Fruit fly (Drosophila melanogaster): ENCODE data around the gene Kaz-m1.

The Kaz-m1 gene

dm6 chr3R:26007298-26007697 is 7.2 kb upstream of the Kaz-m1 start:
- TF ChIP-seq usp (GFP tag; optimal IDR thresholded peaks at IDR 0.05) = no peak
- TF ChIP-seq CrebA (GFP tag; optimal IDR thresholded peaks at IDR 0.05; ENCODE audit: borderline replicate concordance) = no peak
- no peak for TF ChIP-seq pan (optimal IDR thresholded peaks at IDR 0.05)
- no peak for TF ChIP-seq CG9705 (GFP tag; optimal IDR thresholded peaks at IDR 0.05)
- no peak for TF ChIP-seq sv (GFP tag; optimal IDR thresholded peaks at IDR 0.05)
- TF ChIP-seq dsf (GFP tag; optimal IDR thresholded peaks at IDR 0.05; ENCODE audit: borderline replicate concordance) = no peak
- no peak for TF ChIP-seq lola (GFP tag; optimal IDR thresholded peaks at IDR 0.05)
- TF ChIP-seq dmrt93B (GFP tag; optimal IDR thresholded peaks at IDR 0.05) = no peak
- no peak for TF ChIP-seq dl (GFP tag; optimal IDR thresholded peaks at IDR 0.05; ENCODE audit: insufficient read depth in 1 of 2, partially characterized antibody in 2 of 2)

dm6 chr3R:26007964-26008868 is 6.3 kb upstream of the Kaz-m1 start:
- TF ChIP-seq N (GFP tag; optimal IDR thresholded peaks at IDR 0.05) (no peak), Abd-B (GFP tag; optimal IDR thresholded peaks at IDR 0.05) (no peak), ey (GFP tag; optimal IDR thresholded peaks at IDR 0.05) (peak; percentile 20), tai (GFP tag; optimal IDR thresholded peaks at IDR 0.05) (no peak), CrebA (GFP tag; optimal IDR thresholded peaks at IDR 0.05; ENCODE audit: borderline replicate concordance) (no peak), dmrt93B (GFP tag; optimal IDR thresholded peaks at IDR 0.05) (no peak), GATAd (GFP tag; optimal IDR thresholded peaks at IDR 0.05) (no peak), psq (GFP tag; optimal IDR thresholded peaks at IDR 0.05) (no peak), Jra (GFP tag; optimal IDR thresholded peaks at IDR 0.05) (no peak), OdsH (GFP tag; optimal IDR thresholded peaks at IDR 0.05) (no peak), brk (GFP tag; optimal IDR thresholded peaks at IDR 0.05) (peak; percentile 10), Vsx2 (GFP tag; optimal IDR thresholded peaks at IDR 0.05; ENCODE audit: partially characterized antibody) (no peak), CG32264 (GFP tag; optimal IDR thresholded peaks at IDR 0.05) (no peak), rgr (GFP tag; optimal IDR thresholded peaks at IDR 0.05) (no peak), Myc (optimal IDR thresholded peaks at IDR 0.05) (no peak), Dif (GFP tag; optimal IDR thresholded peaks at IDR 0.05; ENCODE audit: partially characterized antibody) (no peak), Dfd (GFP tag; optimal IDR thresholded peaks at IDR 0.05) (peak; percentile 59), HLH106 (tag; optimal IDR thresholded peaks at IDR 0.05) (no peak), Hr78 (GFP tag; optimal IDR thresholded peaks at IDR 0.05) (no peak), br (GFP tag; optimal IDR thresholded peaks at IDR 0.05) (peak; percentile 54), dl (GFP tag; optimal IDR thresholded peaks at IDR 0.05; ENCODE audit: insufficient read depth in 1 of 2, partially characterized antibody in 2 of 2) (peak; percentile 34 to 51), h (GFP tag; optimal IDR thresholded peaks at IDR 0.05) (peak; percentile 87), jim (GFP tag; optimal IDR thresholded peaks at IDR 0.05) (peak; percentile 48), lola (GFP tag; optimal IDR thresholded peaks at IDR 0.05) (no peak), sage (GFP tag; optimal IDR thresholded peaks at IDR 0.05) (no peak), Rel (GFP tag; optimal IDR thresholded peaks at IDR 0.05) (peak; percentile 14), Rel (tag; optimal IDR thresholded peaks at IDR 0.05) (peak; percentile 87), fru (GFP tag; optimal IDR thresholded peaks at IDR 0.05) (peak; percentile 18), Sp1 (GFP tag; optimal IDR thresholded peaks at IDR 0.05) (peak; percentile 70), woc (GFP tag; optimal IDR thresholded peaks at IDR 0.05) (peak; percentile 42), Hr83 (GFP tag; optimal IDR thresholded peaks at IDR 0.05; ENCODE audit: poor library complexity, severe bottlenecking) (no peak), pan (optimal IDR thresholded peaks at IDR 0.05) (no peak), Hnf4 (GFP tag; optimal IDR thresholded peaks at IDR 0.05) (no peak), usp (GFP tag; optimal IDR thresholded peaks at IDR 0.05) (no peak), CG9705 (GFP tag; optimal IDR thresholded peaks at IDR 0.05) (peak; percentile 2), Mio (GFP tag; optimal IDR thresholded peaks at IDR 0.05) (no peak)

Data from whole organism, wandering third instar larva.